Fruit fly (Drosophila melanogaster): ENCODE data around the gene CG32262.

The CG32262 gene

DNA sequence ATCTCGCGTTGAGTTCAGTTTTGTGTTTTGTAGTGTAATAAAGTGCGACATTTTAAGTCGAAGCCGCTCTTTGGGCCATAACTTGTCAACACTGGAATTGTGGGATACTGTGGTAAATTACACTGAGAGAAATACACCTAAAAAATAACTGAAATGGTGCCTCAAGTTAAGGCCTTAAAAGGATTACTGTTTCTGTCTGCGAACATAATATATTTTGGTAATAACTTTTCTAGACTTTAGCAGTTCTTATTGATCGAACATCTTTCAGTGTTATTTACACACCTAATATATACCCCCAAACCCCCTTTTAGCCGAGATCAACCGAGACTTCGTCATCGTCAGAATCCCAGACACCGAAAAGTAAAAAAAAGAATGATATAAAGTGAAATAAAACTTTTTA, 41.9 kb upstream of the CG32262 start (continued):
- TF ChIP-seq nerfin-1 (tag; optimal IDR thresholded peaks at IDR 0.05) (no peak), org-1 (GFP tag; optimal IDR thresholded peaks at IDR 0.05) (no peak), Stat92E (GFP tag; optimal IDR thresholded peaks at IDR 0.05) (no peak), CG2202 (tag; optimal IDR thresholded peaks at IDR 0.05) (no peak), emc (GFP tag; optimal IDR thresholded peaks at IDR 0.05) (no peak), CG8359 (GFP tag; optimal IDR thresholded peaks at IDR 0.05; ENCODE audit: borderline replicate concordance) (no peak), Eip74EF (GFP tag; optimal IDR thresholded peaks at IDR 0.05) (no peak), CG2712 (tag; optimal IDR thresholded peaks at IDR 0.05) (peak; percentile 74), CG18476 (GFP tag; optimal IDR thresholded peaks at IDR 0.05) (no peak), Meics (GFP tag; optimal IDR thresholded peaks at IDR 0.05) (no peak), hbn (GFP tag; IDR thresholded peaks at IDR 0.05; ENCODE audit: partially characterized antibody) (no peak), CG10431 (GFP tag; optimal IDR thresholded peaks at IDR 0.05) (no peak), Lpt (GFP tag; optimal IDR thresholded peaks at IDR 0.05) (no peak), abd-A (tag; optimal IDR thresholded peaks at IDR 0.05) (no peak), Tbp (GFP tag; optimal IDR thresholded peaks at IDR 0.05) (no peak), dati (GFP tag; IDR thresholded peaks at IDR 0.05) (no peak), CG33213 (GFP tag; optimal IDR thresholded peaks at IDR 0.05) (no peak), ken (GFP tag; IDR thresholded peaks at IDR 0.05) (no peak), Atf6 (GFP tag; IDR thresholded peaks at IDR 0.05) (no peak), CG12104 (GFP tag; optimal IDR thresholded peaks at IDR 0.05) (no peak), Optix (GFP tag; IDR thresholded peaks at IDR 0.05) (no peak), CG32772 (GFP tag; IDR thresholded peaks at IDR 0.05) (no peak), zen2 (GFP tag; IDR thresholded peaks at IDR 0.05; ENCODE audit: partially characterized antibody) (no peak), seq (GFP tag; IDR thresholded peaks at IDR 0.05) (no peak), CG34376 (GFP tag; optimal IDR thresholded peaks at IDR 0.05) (no peak), CG8089 (GFP tag; optimal IDR thresholded peaks at IDR 0.05) (no peak), Dbx (GFP tag; IDR thresholded peaks at IDR 0.05) (no peak), Hr3 (GFP tag; optimal IDR thresholded peaks at IDR 0.05) (peak; percentile 22), CG32767 (GFP tag; IDR thresholded peaks at IDR 0.05) (no peak), BtbVII (GFP tag; optimal IDR thresholded peaks at IDR 0.05) (no peak), CG1792 (GFP tag; optimal IDR thresholded peaks at IDR 0.05) (peak; percentile 7), tin (GFP tag; optimal IDR thresholded peaks at IDR 0.05) (peak; percentile 51), fd3F (GFP tag; optimal IDR thresholded peaks at IDR 0.05) (no peak), Awh (GFP tag; IDR thresholded peaks at IDR 0.05) (peak; percentile 80), CG2678 (tag; optimal IDR thresholded peaks at IDR 0.05) (peak; percentile 55), CG11560 (tag; IDR thresholded peaks at IDR 0.05) (no peak), CG6683 (GFP tag; optimal IDR thresholded peaks at IDR 0.05) (no peak), GATAe (GFP tag; conservative IDR thresholded peaks at IDR 0.05) (no peak), CG3065 (GFP tag; optimal IDR thresholded peaks at IDR 0.05) (no peak), B-H2 (GFP tag; optimal IDR thresholded peaks at IDR 0.05) (no peak), CG16863 (GFP tag; optimal IDR thresholded peaks at IDR 0.05) (no peak), Mad (GFP tag; optimal IDR thresholded peaks at IDR 0.05) (no peak), tx (GFP tag; optimal IDR thresholded peaks at IDR 0.05) (no peak), hkb (optimal IDR thresholded peaks at IDR 0.05) (no peak), hkb (GFP tag; IDR thresholded peaks at IDR 0.05) (0 out of 2 replicates have a peak, but pooled peaks have one; percentile 9), h (optimal IDR thresholded peaks at IDR 0.05) (no peak), CG33557 (GFP tag; optimal IDR thresholded peaks at IDR 0.05) (peak; percentile 24), CG12942 (GFP tag; optimal IDR thresholded peaks at IDR 0.05) (no peak), Hey (tag; optimal IDR thresholded peaks at IDR 0.05) (no peak), CG14860 (GFP tag; IDR thresholded peaks at IDR 0.05; ENCODE audit: partially characterized antibody) (no peak), nerfin-2 (GFP tag; IDR thresholded peaks at IDR 0.05; ENCODE audit: partially characterized antibody) (no peak), CG11696 (GFP tag; IDR thresholded peaks at IDR 0.05) (no peak)
